Fruit fly (Drosophila melanogaster) whole organism, adult: ENCODE data around the gene CG14212.
A peak's percentile ranks its signal among the peaks of the same experiment; 100 is the strongest.

Experiments used
- CG11617 ChIP-seq: fragments of 200-800 bp; sonication (Bioruptor generic); optimal IDR thresholded peaks from 2 replicates; lab custom pipeline; 2017; ENCODE audit warnings: mild to moderate bottlenecking, missing biosample characterization, missing genetic modification reagents, missing genetic modification characterization
- CG12768 ChIP-seq: fragments of 200-800 bp; sonication (Bioruptor generic); optimal IDR thresholded peaks from 2 replicates; lab custom pipeline; 2017; ENCODE audit warnings: missing biosample characterization, missing genetic modification characterization, mild to moderate bottlenecking, moderate library complexity, missing genetic modification reagents
- CG14711 ChIP-seq: fragments of 200-800 bp; sonication (Bioruptor generic); optimal IDR thresholded peaks from 2 replicates; lab custom pipeline; 2018; ENCODE audit warnings: missing biosample characterization, mild to moderate bottlenecking, missing genetic modification characterization, moderate library complexity
- CG1620 ChIP-seq: fragments of 200-800 bp; sonication (Bioruptor generic); optimal IDR thresholded peaks from 2 replicates; lab custom pipeline; 2016; ENCODE audit warnings: missing biosample characterization, missing genetic modification characterization
- CG33017 ChIP-seq: fragments of 200-800 bp; sonication (Bioruptor generic); optimal IDR thresholded peaks from 2 replicates; lab custom pipeline; 2018; ENCODE audit warnings: missing biosample characterization, mild to moderate bottlenecking, missing genetic modification characterization, moderate library complexity
- CG5204 ChIP-seq: fragments of 200-800 bp; sonication (Bioruptor generic); optimal IDR thresholded peaks from 2 replicates; lab custom pipeline; 2016; ENCODE audit warnings: missing biosample characterization, missing genetic modification characterization
- CG7045 ChIP-seq: fragments of 200-800 bp; sonication (Bioruptor generic); optimal IDR thresholded peaks from 2 replicates; lab custom pipeline; 2017; ENCODE audit warnings: missing biosample characterization, mild to moderate bottlenecking, missing genetic modification characterization
- CG7101 ChIP-seq: fragments of 200-800 bp; sonication (Bioruptor generic); optimal IDR thresholded peaks from 2 replicates; lab custom pipeline; 2018; ENCODE audit warnings: missing biosample characterization, mild to moderate bottlenecking, missing genetic modification characterization, moderate library complexity
- Clk ChIP-seq: fragments of 200-800 bp; sonication (Bioruptor generic); optimal IDR thresholded peaks from 2 replicates; lab custom pipeline; 2017; ENCODE audit warnings: missing biosample characterization, missing genetic modification characterization
- Crg-1 ChIP-seq: fragments of 200-800 bp; sonication (Bioruptor generic); optimal IDR thresholded peaks from 2 replicates; lab custom pipeline; 2016; ENCODE audit warnings: missing biosample characterization, missing genetic modification characterization
- Hr96 ChIP-seq: fragments of 200-800 bp; sonication (Bioruptor generic); optimal IDR thresholded peaks from 2 replicates; lab custom pipeline; 2016; ENCODE audit warnings: missing biosample characterization, missing genetic modification characterization
- Mnt ChIP-seq: fragments of 200-800 bp; sonication (Bioruptor generic); optimal IDR thresholded peaks from 2 replicates; lab custom pipeline; 2016; ENCODE audit warnings: missing biosample characterization, mild to moderate bottlenecking, missing genetic modification characterization
- bab1 ChIP-seq: fragments of 200-800 bp; sonication (Bioruptor generic); optimal IDR thresholded peaks from 3 replicates; lab custom pipeline; 2019; ENCODE audit warnings: missing biosample characterization, mild to moderate bottlenecking, missing genetic modification characterization, moderate library complexity
- cic ChIP-seq: fragments of 200-800 bp; sonication (Bioruptor generic); optimal IDR thresholded peaks from 2 replicates; lab custom pipeline; 2017; ENCODE audit warnings: missing biosample characterization, mild to moderate bottlenecking, missing genetic modification characterization, moderate library complexity
- cnc ChIP-seq, 2 experiments: fragments of >200 bp; optimal IDR thresholded peaks; 2 replicates each; lab custom pipeline; 2017
- kay ChIP-seq: fragments of 200-800 bp; sonication (Bioruptor generic); peaks from one replicate; lab custom pipeline; 2016; ENCODE audit warnings: missing biosample characterization, missing genetic modification characterization, borderline replicate concordance
- ovo ChIP-seq: fragments of 200-800 bp; sonication (Bioruptor generic); optimal IDR thresholded peaks from 2 replicates; lab custom pipeline; 2016; ENCODE audit warnings: missing biosample characterization, missing genetic modification characterization
- pad ChIP-seq: fragments of 200-800 bp; sonication (Bioruptor generic); optimal IDR thresholded peaks from 3 replicates; lab custom pipeline; 2017; ENCODE audit warnings: missing biosample characterization, missing genetic modification characterization, mild to moderate bottlenecking, moderate library complexity, missing genetic modification reagents
- tj ChIP-seq: fragments of 200-800 bp; sonication (Bioruptor generic); optimal IDR thresholded peaks from 3 replicates; lab custom pipeline; 2017; ENCODE audit warnings: missing biosample characterization, mild to moderate bottlenecking, missing genetic modification characterization, moderate library complexity
- toe ChIP-seq: fragments of 200-800 bp; sonication (Bioruptor generic); optimal IDR thresholded peaks from 2 replicates; lab custom pipeline; 2016; ENCODE audit warnings: missing biosample characterization, missing genetic modification characterization

Gene CG14212

DNA sequence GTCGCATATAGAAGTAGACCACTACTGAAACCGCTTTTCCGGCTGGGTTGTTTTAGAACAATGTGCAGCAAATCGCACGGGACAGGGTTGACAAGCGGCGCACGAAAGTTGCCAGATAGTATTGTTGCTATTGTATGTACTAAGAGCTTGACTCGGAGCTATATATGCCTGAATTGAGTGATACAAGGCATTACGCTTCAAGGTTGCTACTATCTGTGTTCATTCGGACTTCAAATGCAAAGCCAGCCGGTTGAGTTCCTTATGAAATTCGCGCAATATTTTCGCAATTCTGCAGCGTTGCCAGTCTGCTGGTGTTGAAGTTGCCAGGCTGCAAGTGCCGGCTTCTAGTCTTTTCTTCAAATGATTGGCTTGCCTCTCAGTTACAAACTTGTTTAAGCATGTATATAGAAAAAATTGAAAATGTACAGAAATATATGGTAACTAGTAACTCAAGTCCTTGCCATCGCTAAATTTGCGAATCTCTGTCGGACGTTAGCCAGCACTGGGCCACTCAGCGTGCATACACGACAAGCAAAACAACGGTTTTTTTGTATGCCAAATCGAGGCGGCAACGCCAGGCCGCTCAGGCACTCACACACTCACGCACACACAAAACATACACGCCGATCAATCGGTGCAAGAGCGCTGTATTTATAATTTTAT is 26.4 kb downstream of the CG14212 start, which contains the start of the genes Ranbp21 and Elys:
Gene Ranbp21, minus strand, starts transcription at position 513 of the 663 bp plus-strand sequence.
Gene Elys, plus strand, starts transcription at position 549 of the 663 bp plus-strand sequence.
- TF ChIP-seq CG33017 (tag; lab: Kevin White, UChicago) (no peak), CG1620 (peak; percentile 81), toe (GFP tag; lab: Kevin White, UChicago) (no peak), CG7101 (tag; lab: Kevin White, UChicago) (peak; percentile 58), cic (GFP tag; lab: Kevin White, UChicago) (no peak), ovo (peak; percentile 87), pad (GFP tag; lab: Kevin White, UChicago) (peak; percentile 71), Crg-1 (GFP tag; lab: Kevin White, UChicago) (peak; percentile 56), CG5204 (GFP tag; lab: Kevin White, UChicago) (no peak), Mnt (GFP tag; lab: Kevin White, UChicago) (peak; percentile 66), CG12768 (GFP tag; lab: Kevin White, UChicago) (peak; percentile 21), CG7045 (GFP tag; lab: Kevin White, UChicago) (no peak), CG14711 (peak; percentile 93), cnc (optimal IDR thresholded peaks at IDR 0.05; lab: Kevin White, UChicago) (no peak), CG11617 (peak; percentile 55), kay (GFP tag; lab: Kevin White, UChicago) (no peak), Clk (peak; percentile 3), tj (peak; percentile 53), Hr96 (GFP tag; lab: Kevin White, UChicago) (no peak), bab1 (GFP tag; lab: Kevin White, UChicago) (no peak)

DNA sequence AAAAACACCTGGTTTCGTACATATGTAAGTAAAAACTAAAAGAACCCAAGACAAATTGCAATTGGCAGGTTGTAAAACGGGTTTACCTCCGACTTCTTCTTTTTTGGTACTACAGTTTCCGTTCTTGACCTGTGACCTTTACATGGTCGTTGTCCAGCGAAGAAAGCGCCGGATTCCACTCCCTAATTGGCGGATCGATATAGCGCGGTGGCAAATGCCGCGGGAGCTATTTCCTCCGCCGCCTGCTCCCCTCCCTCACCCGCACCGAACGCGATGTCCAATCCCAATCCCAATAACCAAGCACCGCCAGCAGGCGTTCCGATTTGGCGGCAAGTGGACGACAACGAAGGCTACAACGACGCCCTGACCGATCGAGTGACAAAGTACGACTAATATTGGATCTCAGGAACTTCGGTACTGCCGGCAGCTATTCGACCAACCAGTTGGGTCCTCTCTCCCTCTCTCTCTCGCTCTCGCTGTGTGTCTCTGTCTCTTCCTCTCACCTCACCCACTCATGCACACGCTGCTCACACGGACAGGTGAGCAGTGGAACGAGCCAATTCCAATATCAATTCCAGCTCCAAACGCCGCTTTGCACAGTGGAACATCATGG is 37.2 kb downstream of the CG14212 start:
- peak; percentile 29 for TF ChIP-seq CG1620
- peak; percentile 1 for TF ChIP-seq CG12768 (GFP tag; lab: Kevin White, UChicago)
- peak; percentile 40 for TF ChIP-seq bab1 (GFP tag; lab: Kevin White, UChicago)
- TF ChIP-seq CG7045 (GFP tag; lab: Kevin White, UChicago), result no peak

DNA sequence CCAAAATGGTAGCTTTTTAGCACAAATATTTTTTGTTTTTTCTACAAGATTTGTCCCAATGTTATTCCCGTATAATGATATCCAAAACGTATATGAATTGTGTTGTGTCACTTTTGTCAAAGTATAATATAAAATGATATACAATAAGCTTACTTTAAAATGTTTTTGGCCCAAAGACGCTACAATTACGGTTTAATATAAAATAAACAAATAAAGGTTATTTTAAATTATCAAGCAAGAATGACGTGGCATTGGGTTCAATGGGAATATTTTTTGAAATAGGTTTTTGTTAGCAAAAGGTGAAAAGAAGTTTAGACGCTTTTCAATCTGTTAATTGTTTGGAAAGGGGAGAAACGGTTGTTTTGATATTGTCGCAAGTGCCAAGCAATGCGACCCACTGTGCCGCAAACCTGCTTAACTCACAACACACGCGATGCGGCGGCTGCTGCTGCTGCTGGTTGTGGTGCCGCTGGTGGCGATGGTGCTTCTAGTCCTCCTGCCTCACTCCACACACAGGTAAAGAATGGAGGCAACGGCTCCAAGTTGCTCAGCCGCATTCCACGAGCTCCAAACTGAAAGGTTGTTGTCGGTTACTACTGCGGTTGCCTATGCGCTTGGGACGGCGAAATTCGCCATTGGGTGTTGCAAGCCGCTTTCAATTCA is 37.8 kb downstream of the CG14212 start:
- TF ChIP-seq CG7045 (GFP tag; lab: Kevin White, UChicago) (peak; percentile 17), CG7101 (tag; lab: Kevin White, UChicago) (peak; percentile 47), CG1620 (no peak), bab1 (GFP tag; lab: Kevin White, UChicago) (no peak), Crg-1 (GFP tag; lab: Kevin White, UChicago) (no peak), Clk (no peak), tj (peak; percentile 17), cnc (optimal IDR thresholded peaks at IDR 0.05; lab: Kevin White, UChicago) (no peak), toe (GFP tag; lab: Kevin White, UChicago) (no peak), CG33017 (tag; lab: Kevin White, UChicago) (no peak), CG5204 (GFP tag; lab: Kevin White, UChicago) (peak; percentile 50), pad (GFP tag; lab: Kevin White, UChicago) (peak; percentile 8), cic (GFP tag; lab: Kevin White, UChicago) (no peak), ovo (peak; percentile 19), Hr96 (GFP tag; lab: Kevin White, UChicago) (no peak), CG11617 (peak; percentile 60)

DNA sequence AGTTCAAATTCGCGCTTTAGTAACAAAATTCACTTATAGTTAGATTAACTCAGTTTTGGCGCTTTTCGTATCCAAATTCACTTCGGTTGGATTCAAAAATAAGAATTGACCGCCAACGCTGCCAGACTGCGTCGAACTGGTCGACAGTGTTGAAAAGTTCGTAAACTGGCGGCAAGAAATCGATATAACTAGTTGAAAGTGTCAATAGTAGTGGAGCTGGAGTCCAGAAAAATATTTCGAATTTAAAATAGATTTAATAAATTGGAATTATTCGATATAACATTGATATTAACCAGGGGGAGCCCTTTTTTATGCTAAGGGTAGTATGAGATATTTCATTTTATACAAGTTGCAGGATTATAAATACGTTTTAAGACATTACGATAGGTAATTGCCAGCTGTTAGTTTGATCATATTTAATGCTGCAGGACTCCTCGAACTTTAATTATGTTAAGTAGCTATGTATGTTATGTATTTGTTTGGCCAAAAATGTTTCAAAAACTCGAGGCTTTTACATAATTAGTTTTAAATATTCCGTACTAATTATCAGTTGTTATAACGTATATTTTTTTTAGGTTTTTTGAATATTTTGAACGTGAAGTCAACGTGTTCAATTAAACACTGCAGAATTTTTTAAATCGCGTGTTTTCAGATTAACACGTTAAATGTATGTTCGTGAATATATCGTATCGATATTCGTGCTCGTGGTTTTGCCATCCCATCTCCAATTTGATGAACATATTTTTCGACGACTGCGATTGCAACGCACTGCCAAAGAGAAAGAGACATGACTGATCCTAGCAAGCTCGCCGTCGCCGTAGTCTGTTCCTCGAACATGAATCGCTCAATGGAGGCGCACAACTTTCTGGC is 38.6 kb downstream of the CG14212 start, which contains the start of the genes CG14223 and Ssu72:
Gene CG14223, minus strand, starts transcription at position 113 of the 870 bp plus-strand sequence.
Gene Ssu72, plus strand, starts transcription at position 703 of the 870 bp plus-strand sequence.
- no peak for TF ChIP-seq kay (GFP tag; lab: Kevin White, UChicago)
- peak; percentile 22 for TF ChIP-seq CG7101 (tag; lab: Kevin White, UChicago)
- no peak for TF ChIP-seq CG14711
- no peak for TF ChIP-seq cic (GFP tag; lab: Kevin White, UChicago)
- no peak for TF ChIP-seq CG7045 (GFP tag; lab: Kevin White, UChicago)
- no peak for TF ChIP-seq tj
- peak; percentile 4 for TF ChIP-seq Crg-1 (GFP tag; lab: Kevin White, UChicago)
- no peak for TF ChIP-seq CG33017 (tag; lab: Kevin White, UChicago)
- TF ChIP-seq Hr96 (GFP tag; lab: Kevin White, UChicago), result peak; percentile 23
- peak; percentile 69 for TF ChIP-seq CG1620
- TF ChIP-seq CG11617, result no peak
- no peak for TF ChIP-seq bab1 (GFP tag; lab: Kevin White, UChicago)
- no peak for TF ChIP-seq Clk
- peak; percentile 47 for TF ChIP-seq Mnt (GFP tag; lab: Kevin White, UChicago)
- TF ChIP-seq toe (GFP tag; lab: Kevin White, UChicago), result no peak
- TF ChIP-seq pad (GFP tag; lab: Kevin White, UChicago), result no peak
- no peak for TF ChIP-seq CG12768 (GFP tag; lab: Kevin White, UChicago)
- TF ChIP-seq ovo, result no peak
- TF ChIP-seq CG5204 (GFP tag; lab: Kevin White, UChicago), result peak; percentile 42
- no peak for TF ChIP-seq cnc (optimal IDR thresholded peaks at IDR 0.05; lab: Kevin White, UChicago)
